Fruit fly (Drosophila melanogaster): ENCODE results near the gene Prp16.

DNA sequence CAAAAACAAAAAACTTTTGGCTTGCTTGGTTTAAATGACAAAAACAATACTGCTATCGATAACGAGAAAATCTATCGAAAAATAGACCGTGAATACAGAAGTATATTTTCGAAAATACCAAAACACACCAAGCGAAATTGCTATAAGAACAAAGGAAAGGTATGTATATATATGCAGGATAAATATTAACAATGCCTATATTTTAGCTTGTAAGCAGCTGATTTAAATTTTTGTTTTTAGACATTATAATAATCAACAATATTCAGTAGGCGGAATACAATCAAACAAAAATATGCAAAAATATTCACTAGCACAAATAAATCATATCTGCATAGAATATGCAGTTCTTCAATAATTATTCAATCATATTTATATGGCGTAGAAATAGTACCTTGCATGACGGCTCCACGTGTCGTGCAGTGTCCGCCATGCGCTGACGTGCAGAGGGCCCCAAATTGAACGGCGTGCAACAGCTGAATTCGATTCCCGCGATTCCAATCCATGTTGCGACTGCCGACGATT, 36.8 kb downstream of the Prp16 start, which contains the start of the genes Fbxl4 and Dus2:
- TF ChIP-seq foxo (GFP tag; optimal IDR thresholded peaks at IDR 0.05), result peak in 1 of 2 experiments; percentile 94
- peak; percentile 77 for TF ChIP-seq OdsH (GFP tag; optimal IDR thresholded peaks at IDR 0.05)
- peak; percentile 82 for TF ChIP-seq psq (GFP tag; optimal IDR thresholded peaks at IDR 0.05)
- no peak for TF ChIP-seq Dfd (GFP tag; optimal IDR thresholded peaks at IDR 0.05)
- peak; percentile 90 for TF ChIP-seq woc (GFP tag; optimal IDR thresholded peaks at IDR 0.05)
